Worm (Caenorhabditis elegans) whole organism, L4 larva: ENCODE data around the gene Y46H3C.7.
"Not testable (repeated sequence)": the region's sequence is repeated elsewhere in the genome, so short reads cannot be mapped to it uniquely, and the experiment has no call there.

Experiments used
- R02D3.7 ChIP-seq: fragments of 150-350 bp; sonication (generic microtip); optimal IDR thresholded peaks from 3 replicates; lab custom pipeline; 2014; ENCODE audit warnings: missing biosample characterization, missing genetic modification characterization
- T20F7.1 ChIP-seq: fragments of 200-800 bp; sonication (Bioruptor generic); optimal IDR thresholded peaks from 2 replicates; lab custom pipeline; 2018; ENCODE audit warnings: mild to moderate bottlenecking, missing genetic modification characterization, missing compliant biosample characterization
- Y105C5A.15 ChIP-seq: fragments of 200-800 bp; sonication (Bioruptor generic); IDR thresholded peaks from 2 replicates; pipeline ENCODE4 v1.3.6; 2022; ENCODE audit warnings: missing genetic modification characterization, missing compliant biosample characterization
- Y5F2A.4 ChIP-seq: fragments of 200-800 bp; sonication (Bioruptor generic); optimal IDR thresholded peaks from 2 replicates; lab custom pipeline; 2018; ENCODE audit warnings: mild to moderate bottlenecking, missing genetic modification characterization, missing compliant biosample characterization
- aly-2 ChIP-seq: sonication (generic microtip); optimal IDR thresholded peaks from 2 replicates; lab custom pipeline; 2018; ENCODE audit warnings: missing biosample characterization, missing genetic modification characterization
- ces-1 ChIP-seq: fragments of 150-350 bp; sonication (generic microtip); optimal IDR thresholded peaks from 4 replicates; lab custom pipeline; 2014; ENCODE audit warnings: missing biosample characterization, missing genetic modification reagents, missing genetic modification characterization
- cey-2 ChIP-seq: sonication (generic microtip); optimal IDR thresholded peaks from 3 replicates; lab custom pipeline; 2017; ENCODE audit warnings: missing genetic modification characterization, mild to moderate bottlenecking, missing compliant biosample characterization, antibody characterized with exemption, borderline replicate concordance; ENCODE audit not compliant: insufficient read depth
- ctbp-1 ChIP-seq: fragments of 200-800 bp; sonication (Bioruptor generic); IDR thresholded peaks from 2 replicates; pipeline ENCODE4 v1.3.6; 2022; ENCODE audit warnings: missing genetic modification reagents, missing genetic modification characterization, missing compliant biosample characterization
- daf-19 ChIP-seq: fragments of 200-800 bp; sonication (Bioruptor generic); conservative IDR thresholded peaks from 2 replicates; pipeline ENCODE4 v1.3.6; 2022; ENCODE audit warnings: missing genetic modification characterization, missing compliant biosample characterization
- dmd-8 ChIP-seq: fragments of 200-800 bp; sonication (Bioruptor generic); IDR thresholded peaks from 2 replicates; pipeline ENCODE4 v1.3.6; 2022; ENCODE audit warnings: missing genetic modification characterization, missing compliant biosample characterization
- dmd-9 ChIP-seq: fragments of 200-800 bp; sonication (Bioruptor generic); IDR thresholded peaks from 2 replicates; pipeline ENCODE4 v1.3.6; 2022; ENCODE audit warnings: missing genetic modification reagents, missing genetic modification characterization, missing compliant biosample characterization
- dve-1 ChIP-seq: sonication (generic microtip); optimal IDR thresholded peaks from 2 replicates; lab custom pipeline; 2017; ENCODE audit warnings: antibody characterized with exemption, mild to moderate bottlenecking, missing genetic modification characterization, missing compliant biosample characterization; ENCODE audit not compliant: insufficient read depth
- fos-1 ChIP-seq: fragments of 150-350 bp; optimal IDR thresholded peaks from 2 replicates; lab custom pipeline; 2014; ENCODE audit warnings: missing biosample characterization, missing genetic modification characterization
- hlh-11 ChIP-seq: fragments of 200-800 bp; sonication (Bioruptor generic); optimal IDR thresholded peaks from 2 replicates; lab custom pipeline; 2018; ENCODE audit warnings: mild to moderate bottlenecking, missing genetic modification characterization, missing compliant biosample characterization
- lin-1 ChIP-seq: fragments of 200-800 bp; sonication (Bioruptor generic); IDR thresholded peaks from 2 replicates; pipeline ENCODE4 v1.3.6; 2022; ENCODE audit warnings: missing genetic modification reagents, missing genetic modification characterization, missing compliant biosample characterization
- lin-15B ChIP-seq: fragments of 150-350 bp; sonication (generic microtip); optimal IDR thresholded peaks from 3 replicates; lab custom pipeline; 2014; ENCODE audit warnings: missing biosample characterization, missing genetic modification characterization
- lir-3 ChIP-seq: sonication (generic microtip); optimal IDR thresholded peaks from 2 replicates; lab custom pipeline; 2016; ENCODE audit warnings: mild to moderate bottlenecking, missing genetic modification characterization, missing compliant biosample characterization
- mdt-29 ChIP-seq: fragments of 200-800 bp; sonication (Bioruptor generic); IDR thresholded peaks from 2 replicates; pipeline ENCODE4 v1.3.6; 2022; ENCODE audit warnings: missing genetic modification reagents, missing genetic modification characterization, missing compliant biosample characterization
- mes-2 ChIP-seq: sonication (generic microtip); optimal IDR thresholded peaks from 2 replicates; lab custom pipeline; 2016; ENCODE audit warnings: missing genotype, mild to moderate bottlenecking, missing genetic modification characterization, missing compliant biosample characterization; ENCODE audit not compliant: poor library complexity, severe bottlenecking
- php-3 ChIP-seq: fragments of 200-800 bp; sonication (Bioruptor generic); IDR thresholded peaks from 2 replicates; pipeline ENCODE4 v1.3.6; 2022; ENCODE audit warnings: missing genetic modification reagents, missing genetic modification characterization, missing compliant biosample characterization
- set-16 ChIP-seq: fragments of 200-800 bp; sonication (Bioruptor generic); IDR thresholded peaks from 2 replicates; pipeline ENCODE4 v1.3.6; 2022; ENCODE audit warnings: missing genetic modification reagents, missing genetic modification characterization, missing compliant biosample characterization
- snpc-1.2 ChIP-seq: fragments of 200-800 bp; sonication (Bioruptor generic); IDR thresholded peaks from 2 replicates; pipeline ENCODE4 v1.3.6; 2022; ENCODE audit warnings: missing genetic modification reagents, missing genetic modification characterization, missing compliant biosample characterization
- spr-1 ChIP-seq: sonication (generic microtip); optimal IDR thresholded peaks from 2 replicates; lab custom pipeline; 2016; ENCODE audit warnings: mild to moderate bottlenecking, missing genetic modification characterization, missing compliant biosample characterization
- tag-97 ChIP-seq: fragments of 200-800 bp; sonication (Bioruptor generic); IDR thresholded peaks from 2 replicates; pipeline ENCODE4 v1.3.6; 2022; ENCODE audit warnings: missing genetic modification characterization, missing compliant biosample characterization
- unc-39 ChIP-seq: sonication (generic microtip); optimal IDR thresholded peaks from 2 replicates; lab custom pipeline; 2017; ENCODE audit warnings: missing biosample characterization, missing genetic modification characterization
- zag-1 ChIP-seq: fragments of 150-350 bp; optimal IDR thresholded peaks from 2 replicates; lab custom pipeline; 2014; ENCODE audit warnings: missing biosample characterization, missing genetic modification characterization
- zfp-3 ChIP-seq: fragments of 200-800 bp; sonication (Bioruptor generic); conservative IDR thresholded peaks from 2 replicates; pipeline ENCODE4 v1.3.6; 2022; ENCODE audit warnings: missing genetic modification reagents, missing genetic modification characterization, missing compliant biosample characterization
- zip-11 ChIP-seq: fragments of 200-800 bp; sonication (Bioruptor generic); IDR thresholded peaks from 2 replicates; pipeline ENCODE4 v1.3.6; 2022; ENCODE audit warnings: missing genetic modification characterization, missing compliant biosample characterization

Y46H3C.7 gene

DNA sequence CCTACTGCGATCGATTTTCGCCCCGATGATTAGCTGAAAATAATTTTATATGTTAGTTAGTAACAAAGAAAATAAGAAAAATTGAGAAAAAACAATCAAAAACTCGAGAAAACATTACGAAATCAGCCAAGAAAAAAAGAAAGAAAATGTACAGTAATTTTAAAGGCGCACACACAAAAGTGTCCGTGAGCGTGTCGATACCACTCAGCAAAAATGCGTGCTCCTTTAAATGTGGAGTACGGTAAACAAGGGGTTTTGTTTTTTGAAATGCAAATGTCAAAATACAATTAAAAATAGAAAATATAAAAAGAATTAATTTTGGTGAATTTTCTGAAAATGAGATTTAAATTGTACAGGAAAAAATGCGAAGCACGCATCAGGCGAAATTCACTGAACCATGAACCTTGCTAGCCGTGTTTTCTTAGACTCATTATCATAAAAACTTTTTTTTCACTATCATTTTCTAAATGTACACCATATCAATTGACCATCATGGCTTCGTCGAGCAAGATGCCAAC is 7.8 kb upstream of the Y46H3C.7 start, which contains the start of gene srw-90:
Gene srw-90, plus strand, starts transcription at position 468 of the 518 bp plus-strand sequence.
- TF ChIP-seq snpc-1.2 (GFP tag; lab: Robert Waterston, UW) (0 out of 2 replicates have a peak, but pooled peaks have one; percentile 17), tag-97 (GFP tag; lab: Robert Waterston, UW) (no peak)

- TF ChIP-seq dmd-8 (GFP tag; lab: Robert Waterston, UW) = peak; percentile 43; the same call in 1 of the 2 replicates
- TF ChIP-seq zip-11 = no peak
- TF ChIP-seq set-16 (GFP tag; lab: Robert Waterston, UW) = peak; percentile 93
These were observed 5.5 kb upstream of the Y46H3C.7 start for ce11 chrV:1699228-1699795.

DNA sequence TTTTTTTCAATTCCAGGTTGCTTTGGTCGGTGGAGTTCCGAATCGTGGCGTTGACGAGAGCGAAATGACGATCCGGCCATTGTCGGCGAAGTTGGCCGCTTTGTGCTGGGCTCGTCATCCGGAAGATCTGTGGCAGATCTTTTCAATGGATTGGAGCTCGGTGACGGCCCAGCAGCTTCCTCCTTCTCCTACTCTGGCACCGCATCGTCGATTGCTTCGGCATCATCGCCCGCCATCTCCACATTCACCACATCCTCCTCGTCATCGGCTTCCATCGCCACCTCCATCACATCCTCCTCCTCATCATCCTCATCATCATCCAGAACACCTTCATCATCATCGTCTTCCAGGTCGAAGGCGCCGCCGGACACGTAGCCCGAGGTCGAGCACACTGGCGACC is 4.6 kb upstream of the Y46H3C.7 start:
- TF ChIP-seq set-16 (GFP tag; lab: Robert Waterston, UW) (peak; percentile 88), cey-2 (tag; lab: Kevin White, UChicago) (no peak)

DNA sequence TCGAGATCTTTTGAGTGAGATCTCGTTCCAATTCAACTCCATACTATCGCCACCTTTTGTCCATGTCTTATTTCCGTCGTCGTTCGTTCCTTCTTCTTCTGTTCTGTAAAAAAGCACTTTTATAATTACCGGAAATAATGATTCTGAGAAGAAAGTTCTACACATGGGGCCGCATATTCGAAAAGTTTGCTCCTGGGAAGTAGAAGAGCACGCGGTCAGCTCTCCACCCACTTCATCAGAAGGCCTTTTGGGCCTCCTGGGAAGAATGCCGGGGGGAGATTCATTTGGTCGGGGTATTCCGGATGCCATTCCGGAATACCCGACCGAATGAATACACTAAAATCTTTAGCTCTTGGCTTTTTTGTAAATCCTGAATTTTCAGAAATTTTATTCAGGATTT is 1.3 kb downstream of the Y46H3C.7 start, which contains the start of gene Y46H3C.5:
Gene Y46H3C.5, minus strand, starts transcription at position 2 of the 400 bp plus-strand sequence.
- TF ChIP-seq fos-1 (tag; lab: Kevin White, UChicago); php-3 (GFP tag; lab: Robert Waterston, UW); ces-1: not testable (repeated sequence)

DNA sequence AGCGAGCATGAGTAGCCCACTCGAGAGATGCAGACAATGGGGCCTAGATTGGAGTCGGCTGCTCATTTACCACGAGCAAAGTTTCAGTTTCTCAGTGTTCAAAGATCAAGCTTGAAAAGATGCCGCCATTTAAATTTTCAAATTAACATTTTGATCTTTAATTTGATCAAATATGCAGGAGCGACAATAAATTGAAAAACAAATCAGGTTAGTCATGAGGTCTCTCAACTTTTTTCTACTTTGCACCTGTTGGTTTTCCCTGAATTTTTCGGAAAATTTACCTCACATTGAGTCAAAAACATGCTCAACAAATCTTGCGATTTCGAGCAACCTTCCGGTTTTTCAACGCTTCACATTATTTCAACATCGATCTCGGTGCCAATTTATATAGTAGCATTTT is 8.5 kb downstream of the Y46H3C.7 start, which contains the start of gene srh-5:
Gene srh-5, plus strand, starts transcription at position 301 of the 400 bp plus-strand sequence.
- no peak for TF ChIP-seq ctbp-1 (GFP tag; lab: Robert Waterston, UW)
- no peak for TF ChIP-seq hlh-11
- no peak for TF ChIP-seq zfp-3 (GFP tag; lab: Robert Waterston, UW)
- TF ChIP-seq aly-2 = no peak

ce11 chrV:1682279-1682678 is 11.5 kb downstream of the Y46H3C.7 start, which contains the start of gene srh-3:
Gene srh-3 (plus strand): TSS chrV:1682579.
- TF ChIP-seq Y105C5A.15 (GFP tag; lab: Robert Waterston, UW) = no peak
- TF ChIP-seq lir-3 (tag; lab: Kevin White, UChicago) = no peak

- TF ChIP-seq unc-39 (tag; lab: Kevin White, UChicago) (no peak), T20F7.1 (GFP tag; lab: Kevin White, UChicago) (no peak), mdt-29 (GFP tag; lab: Robert Waterston, UW) (no peak), spr-1 (tag; lab: Kevin White, UChicago) (no peak), zfp-3 (GFP tag; lab: Robert Waterston, UW) (no peak), Y5F2A.4 (GFP tag; lab: Kevin White, UChicago) (no peak), daf-19 (GFP tag; lab: Robert Waterston, UW) (no peak), R02D3.7 (tag; lab: Kevin White, UChicago) (no peak), lin-15B (tag; lab: Kevin White, UChicago) (no peak), zag-1 (tag; lab: Kevin White, UChicago) (no peak), snpc-1.2 (GFP tag; lab: Robert Waterston, UW) (no peak), fos-1 (tag; lab: Kevin White, UChicago) (no peak)
These were observed 13.1 kb downstream of the Y46H3C.7 start, which contains the start of gene srw-91 for ce11 chrV:1680770-1681169. Gene srw-91 (minus strand): TSS chrV:1680870.

ce11 chrV:1678228-1678627 is 15.6 kb downstream of the Y46H3C.7 start, which contains the start of gene srw-98:
Gene srw-98 (minus strand): TSS chrV:1678328.
- TF ChIP-seq lin-1 (GFP tag; lab: Robert Waterston, UW) = no peak
- no peak for TF ChIP-seq dmd-9
- TF ChIP-seq snpc-1.2 (GFP tag; lab: Robert Waterston, UW) = no peak
- TF ChIP-seq mes-2 (tag; lab: Kevin White, UChicago) = no peak
- no peak for TF ChIP-seq dve-1 (tag; lab: Kevin White, UChicago)
